Worm (Caenorhabditis elegans): Measurements from ENCODE around the gene C17C3.3.

Gene C17C3.3

DNA sequence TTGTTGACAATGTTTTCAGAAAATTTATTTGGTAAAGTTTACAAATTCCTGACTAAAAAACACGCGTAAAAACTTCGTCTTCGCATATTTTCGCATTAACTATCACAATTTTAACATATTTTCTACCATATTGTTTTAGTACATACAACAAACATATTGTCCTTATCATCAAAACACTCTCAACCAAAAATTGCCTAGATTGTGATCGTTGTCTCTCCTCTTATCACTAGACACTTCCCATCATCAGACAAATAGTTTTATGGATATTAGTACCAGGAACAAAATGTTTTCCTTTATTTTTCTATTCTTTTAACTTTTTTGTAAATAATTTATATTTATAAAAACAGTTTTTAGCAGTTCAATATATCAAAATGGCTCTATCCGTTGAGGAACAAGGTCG, at the start of gene C17C3.3:
Gene C17C3.3 (plus strand): TSS at position 346 of the 400 bp plus-strand sequence.
- no peak for TF ChIP-seq lsy-2 (tag; optimal IDR thresholded peaks at IDR 0.05)
- TF ChIP-seq pha-4 (tag; optimal IDR thresholded peaks at IDR 0.05): no peak
- no peak for TF ChIP-seq mab-5 (tag; optimal IDR thresholded peaks at IDR 0.05)
- no peak for TF ChIP-seq snpc-4 (tag; optimal IDR thresholded peaks at IDR 0.05)
- no peak for TF ChIP-seq nhr-76 (tag; optimal IDR thresholded peaks at IDR 0.05)
- TF ChIP-seq mep-1 (tag; optimal IDR thresholded peaks at IDR 0.05): no peak
- TF ChIP-seq tbx-8 (GFP tag; optimal IDR thresholded peaks at IDR 0.05): no peak
- TF ChIP-seq elt-3 (tag; optimal IDR thresholded peaks at IDR 0.05): no peak
- TF ChIP-seq ham-2 (GFP tag; optimal IDR thresholded peaks at IDR 0.05): no peak
- no peak for TF ChIP-seq sem-2 (GFP tag; optimal IDR thresholded peaks at IDR 0.05)
- no peak for TF ChIP-seq unc-120 (tag; optimal IDR thresholded peaks at IDR 0.05; ENCODE audit: poor library complexity, severe bottlenecking)
- TF ChIP-seq nhr-12 (tag; optimal IDR thresholded peaks at IDR 0.05): no peak
- no peak for TF ChIP-seq M03D4.4 (tag; optimal IDR thresholded peaks at IDR 0.05)
- TF ChIP-seq lin-13 (tag; optimal IDR thresholded peaks at IDR 0.05): no peak
- TF ChIP-seq hlh-1 (tag; optimal IDR thresholded peaks at IDR 0.05): no peak
- no peak for TF ChIP-seq unc-62 (GFP tag; optimal IDR thresholded peaks at IDR 0.05)
- TF ChIP-seq nhr-237 (tag; optimal IDR thresholded peaks at IDR 0.05): no peak
- TF ChIP-seq ztf-11 (tag; optimal IDR thresholded peaks at IDR 0.05): no peak
- TF ChIP-seq nhr-2 (tag; optimal IDR thresholded peaks at IDR 0.05): no peak

ce11 chrII:5512473-5513097, 49.0 kb upstream of the C17C3.3 start:
- TF ChIP-seq sptf-1 (tag; optimal IDR thresholded peaks at IDR 0.05) (no peak), lin-32 (GFP tag; optimal IDR thresholded peaks at IDR 0.05) (no peak), sem-2 (GFP tag; optimal IDR thresholded peaks at IDR 0.05) (no peak), drap-1 (GFP tag; optimal IDR thresholded peaks at IDR 0.05) (no peak), ceh-39 (tag; optimal IDR thresholded peaks at IDR 0.05) (no peak), cnd-1 (tag; optimal IDR thresholded peaks at IDR 0.05) (no peak), elt-1 (tag; optimal IDR thresholded peaks at IDR 0.05; ENCODE audit: borderline replicate concordance, insufficient read depth) (no peak), ces-1 (GFP tag; optimal IDR thresholded peaks at IDR 0.05) (no peak), tbx-8 (GFP tag; optimal IDR thresholded peaks at IDR 0.05) (no peak), ztf-11 (tag; optimal IDR thresholded peaks at IDR 0.05) (no peak), lin-13 (tag; optimal IDR thresholded peaks at IDR 0.05) (no peak), ham-2 (GFP tag; optimal IDR thresholded peaks at IDR 0.05) (no peak), mls-2 (tag; optimal IDR thresholded peaks at IDR 0.05) (no peak), mep-1 (tag; optimal IDR thresholded peaks at IDR 0.05) (no peak), pha-4 (tag; optimal IDR thresholded peaks at IDR 0.05) (no peak), blmp-1 (tag; optimal IDR thresholded peaks at IDR 0.05) (no peak)

DNA sequence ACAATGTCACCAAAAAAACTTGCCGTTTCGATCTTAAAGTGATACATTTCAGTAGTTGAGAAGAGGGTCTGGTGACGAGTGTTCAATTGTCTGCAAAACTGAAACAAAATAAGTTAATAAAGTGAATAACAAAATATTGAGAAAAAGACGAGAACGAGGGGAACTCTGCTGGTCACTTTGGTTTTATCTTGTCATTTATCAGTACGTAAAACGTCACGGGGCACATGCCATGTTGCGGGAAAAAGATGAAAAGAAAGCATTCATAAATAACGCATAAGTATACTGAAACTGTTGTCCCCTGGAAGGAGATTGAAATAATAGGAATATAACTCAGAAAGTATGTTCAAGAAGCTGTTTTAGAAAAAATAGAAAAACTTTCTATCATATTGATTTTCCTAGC, 46.7 kb upstream of the C17C3.3 start, which contains the start of gene sahd-1:
Gene sahd-1 (minus strand): TSS at position 100 of the 400 bp plus-strand sequence.
- TF ChIP-seq nhr-12 (tag; optimal IDR thresholded peaks at IDR 0.05): no peak
- TF ChIP-seq snpc-4 (tag; optimal IDR thresholded peaks at IDR 0.05): no peak
- TF ChIP-seq mab-5 (tag; optimal IDR thresholded peaks at IDR 0.05): no peak
- no peak for TF ChIP-seq lin-32 (GFP tag; optimal IDR thresholded peaks at IDR 0.05)
- TF ChIP-seq mep-1 (tag; optimal IDR thresholded peaks at IDR 0.05): no peak
- TF ChIP-seq cnd-1 (tag; optimal IDR thresholded peaks at IDR 0.05): no peak
- no peak for TF ChIP-seq blmp-1 (tag; optimal IDR thresholded peaks at IDR 0.05)
- TF ChIP-seq elt-3 (tag; optimal IDR thresholded peaks at IDR 0.05): no peak
- no peak for TF ChIP-seq pha-4 (tag; optimal IDR thresholded peaks at IDR 0.05)
- no peak for TF ChIP-seq bed-3 (GFP tag; optimal IDR thresholded peaks at IDR 0.05)
- TF ChIP-seq ztf-11 (tag; optimal IDR thresholded peaks at IDR 0.05): no peak
- no peak for TF ChIP-seq drap-1 (GFP tag; optimal IDR thresholded peaks at IDR 0.05)
- no peak for TF ChIP-seq lin-13 (tag; optimal IDR thresholded peaks at IDR 0.05)
- TF ChIP-seq ceh-83 (GFP tag; optimal IDR thresholded peaks at IDR 0.05): no peak
- TF ChIP-seq sptf-1 (tag; optimal IDR thresholded peaks at IDR 0.05): no peak
- TF ChIP-seq ceh-43 (GFP tag; optimal IDR thresholded peaks at IDR 0.05): no peak

DNA sequence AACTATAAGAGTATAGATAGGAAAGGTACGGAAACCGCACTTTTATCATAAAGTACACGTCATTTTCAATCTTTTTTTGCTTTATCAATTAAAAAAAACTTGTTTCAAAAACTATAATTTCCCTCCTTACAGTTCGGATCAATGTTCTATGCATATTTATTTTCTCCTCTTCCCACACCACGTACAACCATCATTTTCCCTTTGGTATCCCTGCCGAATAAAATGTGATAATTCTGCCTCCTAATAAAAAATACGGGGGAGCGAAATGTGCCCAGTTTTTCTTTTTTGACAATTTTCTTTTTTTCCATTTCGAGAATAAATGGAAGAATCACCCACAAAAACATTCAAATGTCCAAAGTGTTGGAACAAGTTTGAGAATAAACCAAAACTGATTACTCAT, 46.0 kb upstream of the C17C3.3 start, which contains the start of gene ZK177.3:
Gene ZK177.3 (plus strand): TSS at position 301 of the 400 bp plus-strand sequence.
- TF ChIP-seq mab-5 (tag; optimal IDR thresholded peaks at IDR 0.05) (no peak), bed-3 (GFP tag; optimal IDR thresholded peaks at IDR 0.05) (no peak), blmp-1 (tag; optimal IDR thresholded peaks at IDR 0.05) (no peak), pha-4 (tag; optimal IDR thresholded peaks at IDR 0.05) (no peak), nhr-237 (tag; optimal IDR thresholded peaks at IDR 0.05) (no peak)
